Fruit fly (Drosophila melanogaster): ENCODE measurements around the gene CG32079.

CG32079 gene

dm6 chr3L:10988559-10988958, 36.8 kb upstream of the CG32079 start:
- TF ChIP-seq CG8159 (tag; optimal IDR thresholded peaks at IDR 0.05) (no peak), Ets98B (GFP tag; IDR thresholded peaks at IDR 0.05) (no peak), rn (GFP tag; IDR thresholded peaks at IDR 0.05) (no peak), CG10348 (GFP tag; IDR thresholded peaks at IDR 0.05) (no peak), CG14655 (GFP tag; optimal IDR thresholded peaks at IDR 0.05) (no peak), CG9948 (tag; optimal IDR thresholded peaks at IDR 0.05) (no peak), D1 (tag; optimal IDR thresholded peaks at IDR 0.05) (no peak), gl (tag; optimal IDR thresholded peaks at IDR 0.05) (no peak)

dm6 chr3L:10989305-10989704, 36.1 kb upstream of the CG32079 start:
- no peak for TF ChIP-seq CG13204 (GFP tag; optimal IDR thresholded peaks at IDR 0.05)
- no peak for TF ChIP-seq CG34367 (tag; optimal IDR thresholded peaks at IDR 0.05)
- no peak for TF ChIP-seq EcR (GFP tag; optimal IDR thresholded peaks at IDR 0.05)
- no peak for TF ChIP-seq CG14655 (GFP tag; optimal IDR thresholded peaks at IDR 0.05)
- no peak for TF ChIP-seq CG32121 (GFP tag; IDR thresholded peaks at IDR 0.05)
- TF ChIP-seq rn (GFP tag; IDR thresholded peaks at IDR 0.05): no peak
- no peak for TF ChIP-seq Pif1B (GFP tag; optimal IDR thresholded peaks at IDR 0.05)
- TF ChIP-seq D1 (tag; optimal IDR thresholded peaks at IDR 0.05): no peak
- TF ChIP-seq fd96Ca (GFP tag; IDR thresholded peaks at IDR 0.05): no peak
- no peak for TF ChIP-seq CG8159 (tag; optimal IDR thresholded peaks at IDR 0.05)

dm6 chr3L:10989873-10990272, 35.5 kb upstream of the CG32079 start:
- 0 out of 2 replicates have a peak, but pooled peaks have one; percentile 22 for TF ChIP-seq rn (GFP tag; IDR thresholded peaks at IDR 0.05)
- no peak for TF ChIP-seq CG17806 (tag; optimal IDR thresholded peaks at IDR 0.05)
- TF ChIP-seq CG12605 (GFP tag; IDR thresholded peaks at IDR 0.05): no peak
- peak; percentile 10 for TF ChIP-seq Pif1A (GFP tag; optimal IDR thresholded peaks at IDR 0.05)
- 0 out of 2 replicates have a peak, but pooled peaks have one; percentile 7 for TF ChIP-seq Ets98B (GFP tag; IDR thresholded peaks at IDR 0.05)

dm6 chr3L:10991242-10992021, 33.9 kb upstream of the CG32079 start:
- TF ChIP-seq Ets98B (GFP tag; IDR thresholded peaks at IDR 0.05): no peak
- peak; percentile 33 for TF ChIP-seq CG13204 (GFP tag; optimal IDR thresholded peaks at IDR 0.05)

- TF ChIP-seq D1 (tag; optimal IDR thresholded peaks at IDR 0.05) (no peak), CG8301 (tag; optimal IDR thresholded peaks at IDR 0.05) (no peak), gl (tag; optimal IDR thresholded peaks at IDR 0.05) (no peak), EcR (GFP tag; optimal IDR thresholded peaks at IDR 0.05) (no peak), CG34367 (tag; optimal IDR thresholded peaks at IDR 0.05) (no peak), Ets98B (GFP tag; IDR thresholded peaks at IDR 0.05) (no peak), CG15710 (tag; optimal IDR thresholded peaks at IDR 0.05) (no peak), CG10348 (GFP tag; IDR thresholded peaks at IDR 0.05) (no peak), CG14655 (GFP tag; optimal IDR thresholded peaks at IDR 0.05) (no peak), CG8159 (tag; optimal IDR thresholded peaks at IDR 0.05) (no peak), CG12605 (GFP tag; IDR thresholded peaks at IDR 0.05) (no peak), CG4496 (GFP tag; IDR thresholded peaks at IDR 0.05) (no peak), CG32121 (GFP tag; IDR thresholded peaks at IDR 0.05) (no peak), CG13204 (GFP tag; optimal IDR thresholded peaks at IDR 0.05) (no peak), CG9948 (tag; optimal IDR thresholded peaks at IDR 0.05) (no peak), Pif1A (GFP tag; optimal IDR thresholded peaks at IDR 0.05) (no peak), rn (GFP tag; IDR thresholded peaks at IDR 0.05) (no peak), Snoo (tag; optimal IDR thresholded peaks at IDR 0.05) (no peak), fd96Ca (GFP tag; IDR thresholded peaks at IDR 0.05) (no peak), Pif1B (GFP tag; optimal IDR thresholded peaks at IDR 0.05) (no peak)
These were observed 28.0 kb upstream of the CG32079 start for dm6 chr3L:10997240-10997830.

dm6 chr3L:10999558-10999957, 25.8 kb upstream of the CG32079 start:
- no peak for TF ChIP-seq CG14655 (GFP tag; optimal IDR thresholded peaks at IDR 0.05)
- TF ChIP-seq CG32121 (GFP tag; IDR thresholded peaks at IDR 0.05): no peak
- no peak for TF ChIP-seq Pif1A (GFP tag; optimal IDR thresholded peaks at IDR 0.05)
- no peak for TF ChIP-seq rn (GFP tag; IDR thresholded peaks at IDR 0.05)
- TF ChIP-seq CG34367 (tag; optimal IDR thresholded peaks at IDR 0.05): no peak
- TF ChIP-seq CG13204 (GFP tag; optimal IDR thresholded peaks at IDR 0.05): no peak
- no peak for TF ChIP-seq Snoo (tag; optimal IDR thresholded peaks at IDR 0.05)
- no peak for TF ChIP-seq CG10348 (GFP tag; IDR thresholded peaks at IDR 0.05)
- no peak for TF ChIP-seq Ets98B (GFP tag; IDR thresholded peaks at IDR 0.05)
- TF ChIP-seq EcR (GFP tag; optimal IDR thresholded peaks at IDR 0.05): no peak
- no peak for TF ChIP-seq CG4496 (GFP tag; IDR thresholded peaks at IDR 0.05)
- TF ChIP-seq CG15710 (tag; optimal IDR thresholded peaks at IDR 0.05): no peak

- no peak for TF ChIP-seq CG12605 (GFP tag; IDR thresholded peaks at IDR 0.05)
- no peak for TF ChIP-seq CG10348 (GFP tag; IDR thresholded peaks at IDR 0.05)
- TF ChIP-seq Pif1B (GFP tag; optimal IDR thresholded peaks at IDR 0.05): no peak
- TF ChIP-seq CG32121 (GFP tag; IDR thresholded peaks at IDR 0.05): no peak
- TF ChIP-seq D1 (tag; optimal IDR thresholded peaks at IDR 0.05): no peak
- TF ChIP-seq CG9948 (tag; optimal IDR thresholded peaks at IDR 0.05): no peak
- TF ChIP-seq CG15710 (tag; optimal IDR thresholded peaks at IDR 0.05): no peak
- no peak for TF ChIP-seq Snoo (tag; optimal IDR thresholded peaks at IDR 0.05)
- TF ChIP-seq EcR (GFP tag; optimal IDR thresholded peaks at IDR 0.05): no peak
- TF ChIP-seq CG14655 (GFP tag; optimal IDR thresholded peaks at IDR 0.05): no peak
These were observed 23.6 kb upstream of the CG32079 start for dm6 chr3L:11001719-11002118.
